Worm (Caenorhabditis elegans) whole organism, mixed stage, embryonic: ENCODE data around the gene F22B8.3.

ENCODE experiments used
- bed-3 ChIP-seq: fragments of 200-800 bp; sonication (Bioruptor generic); optimal IDR thresholded peaks from 3 replicates; lab custom pipeline; 2018; ENCODE audit warnings: mild to moderate bottlenecking, missing genetic modification characterization, moderate library complexity, missing compliant biosample characterization
- ceh-39 ChIP-seq: fragments of 150-350 bp; optimal IDR thresholded peaks from 2 replicates; lab custom pipeline; 2014; ENCODE audit warnings: missing biosample characterization, missing genetic modification characterization
- ceh-43 ChIP-seq: fragments of 200-800 bp; sonication (Bioruptor generic); optimal IDR thresholded peaks from 2 replicates; lab custom pipeline; 2018; ENCODE audit warnings: mild to moderate bottlenecking, missing genetic modification characterization, moderate library complexity, missing compliant biosample characterization
- ceh-83 ChIP-seq: fragments of 200-800 bp; sonication (Bioruptor generic); optimal IDR thresholded peaks from 2 replicates; lab custom pipeline; 2018; ENCODE audit warnings: mild to moderate bottlenecking, missing genetic modification characterization, missing compliant biosample characterization
- ces-1 ChIP-seq: fragments of 150-350 bp; optimal IDR thresholded peaks from 2 replicates; lab custom pipeline; 2014; ENCODE audit warnings: missing biosample characterization, missing genetic modification reagents, missing genetic modification characterization
- cnd-1 ChIP-seq: fragments of 200-800 bp; sonication (Bioruptor generic); optimal IDR thresholded peaks from 2 replicates; lab custom pipeline; 2018; ENCODE audit warnings: mild to moderate bottlenecking, missing genetic modification characterization, missing compliant biosample characterization
- drap-1 ChIP-seq: fragments of 200-800 bp; sonication (Bioruptor generic); optimal IDR thresholded peaks from 3 replicates; lab custom pipeline; 2018; ENCODE audit warnings: mild to moderate bottlenecking, missing genetic modification characterization, missing compliant biosample characterization
- elt-3 ChIP-seq: fragments of 150-350 bp; optimal IDR thresholded peaks from 2 replicates; lab custom pipeline; 2014; ENCODE audit warnings: missing biosample characterization, missing genetic modification characterization
- flh-1 ChIP-seq: fragments of 200-800 bp; sonication (Bioruptor generic); optimal IDR thresholded peaks from 2 replicates; lab custom pipeline; 2018; ENCODE audit warnings: mild to moderate bottlenecking, missing genetic modification characterization, moderate library complexity, missing compliant biosample characterization
- ham-2 ChIP-seq: fragments of 200-800 bp; sonication (Bioruptor generic); optimal IDR thresholded peaks from 2 replicates; lab custom pipeline; 2018; ENCODE audit warnings: mild to moderate bottlenecking, missing genetic modification characterization, missing compliant biosample characterization
- hlh-1 ChIP-seq: fragments of 150-350 bp; optimal IDR thresholded peaks from 2 replicates; lab custom pipeline; 2014; ENCODE audit warnings: missing biosample characterization, missing genetic modification reagents, missing genetic modification characterization
- lin-13 ChIP-seq: fragments of 150-350 bp; optimal IDR thresholded peaks from 2 replicates; lab custom pipeline; 2014; ENCODE audit warnings: missing biosample characterization, missing genetic modification characterization
- lin-32 ChIP-seq: fragments of 200-800 bp; sonication (Bioruptor generic); optimal IDR thresholded peaks from 2 replicates; lab custom pipeline; 2018; ENCODE audit warnings: mild to moderate bottlenecking, missing genetic modification characterization, missing compliant biosample characterization
- mab-5 ChIP-seq: fragments of 150-350 bp; optimal IDR thresholded peaks from 2 replicates; lab custom pipeline; 2014; ENCODE audit warnings: missing biosample characterization, missing genetic modification characterization
- mep-1 ChIP-seq: fragments of 150-350 bp; optimal IDR thresholded peaks from 2 replicates; lab custom pipeline; 2017; ENCODE audit warnings: missing biosample characterization, missing genetic modification reagents, missing genetic modification characterization, inconsistent platforms
- nhr-12 ChIP-seq: fragments of 150-350 bp; optimal IDR thresholded peaks from 2 replicates; lab custom pipeline; 2014; ENCODE audit warnings: missing biosample characterization, missing genetic modification characterization
- nhr-2 ChIP-seq: fragments of 150-350 bp; optimal IDR thresholded peaks from 2 replicates; lab custom pipeline; 2014; ENCODE audit warnings: missing biosample characterization, missing genetic modification characterization
- nhr-237 ChIP-seq: fragments of 150-350 bp; optimal IDR thresholded peaks from 2 replicates; lab custom pipeline; 2014; ENCODE audit warnings: missing biosample characterization, missing genetic modification characterization
- nhr-28 ChIP-seq: fragments of 150-350 bp; optimal IDR thresholded peaks from 2 replicates; lab custom pipeline; 2014; ENCODE audit warnings: missing biosample characterization, missing genetic modification characterization
- nhr-76 ChIP-seq: sonication (generic microtip); optimal IDR thresholded peaks from 2 replicates; lab custom pipeline; 2017; ENCODE audit warnings: missing biosample characterization, missing genetic modification characterization
- pha-4 ChIP-seq: fragments of 150-350 bp; optimal IDR thresholded peaks from 2 replicates; lab custom pipeline; 2018; ENCODE audit warnings: missing biosample characterization, missing genetic modification reagents, missing genetic modification characterization
- sem-2 ChIP-seq: fragments of 200-800 bp; sonication (Bioruptor generic); optimal IDR thresholded peaks from 2 replicates; lab custom pipeline; 2018; ENCODE audit warnings: mild to moderate bottlenecking, missing genetic modification characterization, missing compliant biosample characterization
- snpc-4 ChIP-seq: fragments of 150-350 bp; optimal IDR thresholded peaks from 2 replicates; lab custom pipeline; 2014; ENCODE audit warnings: missing biosample characterization, missing genetic modification characterization
- sptf-1 ChIP-seq: sonication (generic microtip); optimal IDR thresholded peaks from 2 replicates; lab custom pipeline; 2017; ENCODE audit warnings: mild to moderate bottlenecking, missing genetic modification characterization, moderate library complexity, missing compliant biosample characterization
- tbx-8 ChIP-seq: fragments of 200-800 bp; sonication (Bioruptor generic); optimal IDR thresholded peaks from 2 replicates; lab custom pipeline; 2018; ENCODE audit warnings: mild to moderate bottlenecking, missing genetic modification characterization, moderate library complexity, missing compliant biosample characterization
- unc-120 ChIP-seq: sonication (generic microtip); optimal IDR thresholded peaks from 2 replicates; lab custom pipeline; 2017; ENCODE audit warnings: missing genetic modification characterization, missing compliant biosample characterization; ENCODE audit not compliant: poor library complexity, severe bottlenecking
- unc-62 ChIP-seq: fragments of 150-350 bp; optimal IDR thresholded peaks from 2 replicates; lab custom pipeline; 2014; ENCODE audit warnings: missing biosample characterization, missing genetic modification reagents, missing genetic modification characterization
- zip-8 ChIP-seq: fragments of 150-350 bp; optimal IDR thresholded peaks from 2 replicates; lab custom pipeline; 2014; ENCODE audit warnings: missing biosample characterization, missing genetic modification characterization
- ztf-11 ChIP-seq: fragments of 150-350 bp; optimal IDR thresholded peaks from 2 replicates; lab custom pipeline; 2014; ENCODE audit warnings: missing biosample characterization, missing genetic modification characterization

Gene F22B8.3

DNA sequence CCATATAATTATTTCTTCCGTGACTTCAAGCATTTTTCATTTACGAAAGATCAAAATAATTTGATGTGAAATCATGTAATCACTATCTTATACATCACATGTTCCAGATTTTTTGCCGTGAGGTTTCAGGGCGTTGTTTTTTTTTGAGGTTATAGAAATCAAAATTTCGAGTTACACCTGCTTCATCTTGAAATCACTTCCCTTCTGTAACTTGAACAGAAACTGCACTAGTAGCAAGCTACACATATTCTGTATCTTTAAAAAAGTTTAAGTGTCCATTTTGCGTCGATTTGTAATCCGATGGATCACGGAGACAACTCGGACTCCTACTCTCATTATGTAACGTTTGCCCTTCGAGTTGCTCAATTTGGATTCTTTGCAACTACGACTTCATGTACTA, at the start of gene F22B8.3:
TSS of gene F22B8.3 (plus strand) at position 301 of the 400 bp plus-strand sequence.
- TF ChIP-seq mep-1 (no peak), bed-3 (GFP tag; lab: Kevin White, UChicago) (no peak), nhr-2 (tag; lab: Kevin White, UChicago) (no peak), hlh-1 (tag; lab: Kevin White, UChicago) (no peak), flh-1 (GFP tag; lab: Kevin White, UChicago) (no peak), ceh-83 (GFP tag; lab: Kevin White, UChicago) (no peak), unc-120 (no peak), zip-8 (tag; lab: Kevin White, UChicago) (no peak), ceh-43 (GFP tag; lab: Kevin White, UChicago) (no peak), nhr-28 (tag; lab: Kevin White, UChicago) (no peak), mab-5 (tag; lab: Kevin White, UChicago) (no peak), elt-3 (tag; lab: Kevin White, UChicago) (no peak)

DNA sequence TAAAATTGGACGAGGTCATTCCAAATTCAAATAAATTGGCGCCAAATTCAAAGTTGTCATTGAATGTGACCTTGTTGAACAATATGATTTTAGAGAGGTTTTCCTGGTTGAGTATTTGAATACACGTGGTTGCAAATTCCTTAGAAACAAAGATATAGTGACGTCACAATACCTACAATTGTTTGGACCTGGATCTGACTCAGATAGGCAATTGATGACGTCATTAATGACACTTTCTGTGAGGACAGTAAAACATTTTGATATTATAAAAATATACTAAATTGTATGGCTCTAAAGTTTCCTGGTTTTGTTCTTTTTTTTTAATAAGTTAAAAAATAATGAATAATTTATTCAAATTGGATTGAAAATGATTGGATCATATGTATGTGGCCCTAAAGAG, 49.4 kb upstream of the F22B8.3 start:
- no peak for TF ChIP-seq ham-2 (GFP tag; lab: Kevin White, UChicago)
- TF ChIP-seq zip-8 (tag; lab: Kevin White, UChicago), result peak; percentile 94
- TF ChIP-seq ceh-39, result peak; percentile 11
- TF ChIP-seq, all 35 proteins: peak for 2

DNA sequence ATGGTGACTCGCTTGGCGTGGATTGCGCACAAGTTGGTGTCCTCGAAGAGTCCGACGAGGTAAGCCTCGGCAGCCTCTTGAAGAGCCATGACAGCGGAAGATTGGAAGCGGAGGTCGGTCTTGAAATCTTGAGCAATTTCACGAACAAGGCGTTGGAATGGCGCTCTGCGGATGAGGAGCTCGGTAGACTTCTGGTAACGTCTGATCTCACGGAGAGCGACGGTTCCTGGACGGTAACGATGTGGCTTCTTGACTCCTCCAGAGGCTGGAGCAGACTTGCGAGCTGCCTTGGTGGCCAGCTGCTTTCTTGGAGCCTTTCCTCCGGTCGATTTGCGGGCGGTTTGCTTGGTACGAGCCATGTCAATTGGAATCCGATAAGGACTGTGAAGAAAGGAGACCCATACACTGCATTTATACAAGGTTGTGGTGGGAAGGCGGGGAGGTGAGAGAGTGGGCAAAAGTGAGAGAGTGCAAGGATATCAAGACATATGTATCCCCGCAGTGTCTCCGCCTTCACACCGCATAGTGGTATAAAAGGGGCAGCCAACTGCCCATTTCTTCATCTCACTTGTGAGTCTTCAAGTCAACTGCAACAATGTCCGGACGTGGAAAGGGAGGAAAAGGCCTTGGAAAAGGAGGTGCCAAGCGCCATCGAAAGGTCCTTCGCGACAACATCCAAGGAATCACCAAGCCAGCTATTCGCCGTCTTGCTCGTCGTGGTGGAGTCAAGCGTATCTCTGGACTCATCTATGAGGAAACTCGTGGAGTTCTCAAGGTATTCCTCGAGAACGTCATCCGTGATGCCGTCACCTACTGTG, 48.7 kb upstream of the F22B8.3 start, which contains the start of the genes his-2 and his-1:
TSS of gene his-2 (minus strand) at position 359 of the 818 bp plus-strand sequence.
TSS of gene his-1 (plus strand) at position 596 of the 818 bp plus-strand sequence.
- TF ChIP-seq sptf-1 (peak; percentile 22), cnd-1 (peak; percentile 39)

DNA sequence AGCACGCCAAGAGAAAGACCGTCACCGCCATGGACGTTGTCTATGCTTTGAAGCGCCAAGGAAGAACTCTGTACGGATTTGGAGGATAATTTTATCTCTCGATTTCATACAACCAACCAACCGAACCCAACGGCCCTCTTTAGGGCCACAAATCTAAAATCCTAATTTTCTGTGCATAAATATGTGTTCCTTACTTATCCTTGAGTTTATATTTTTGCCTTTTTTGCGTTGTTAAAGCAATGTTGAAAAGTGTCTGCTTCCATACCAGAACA, 48.1 kb upstream of the F22B8.3 start:
- TF ChIP-seq sem-2 (GFP tag; lab: Kevin White, UChicago) (peak; percentile 9), bed-3 (GFP tag; lab: Kevin White, UChicago) (no peak), elt-3 (tag; lab: Kevin White, UChicago) (no peak), nhr-12 (tag; lab: Kevin White, UChicago) (no peak), ham-2 (GFP tag; lab: Kevin White, UChicago) (no peak), zip-8 (tag; lab: Kevin White, UChicago) (peak; percentile 24), drap-1 (GFP tag; lab: Kevin White, UChicago) (no peak), sptf-1 (no peak), snpc-4 (no peak)
- TF ChIP-seq, all 35 proteins: peak for 2

DNA sequence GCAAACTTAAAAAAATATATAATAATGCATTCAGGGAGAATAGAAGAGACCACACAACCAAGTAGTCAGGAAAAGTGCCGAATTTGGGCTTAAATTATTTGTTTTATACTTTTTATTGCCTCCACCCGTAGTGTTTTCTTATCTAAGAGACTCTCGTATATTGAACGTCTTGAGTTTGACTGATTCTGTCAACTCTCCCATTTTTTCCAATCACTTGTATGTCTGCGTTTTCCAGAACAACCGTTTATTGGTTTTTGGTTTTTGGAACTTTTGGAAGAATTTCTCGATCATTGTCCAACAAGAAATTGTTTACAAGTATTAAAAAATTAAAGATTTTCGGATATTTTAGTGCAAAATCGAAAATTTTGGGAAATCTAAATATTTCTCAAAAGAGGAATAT, 47.1 kb upstream of the F22B8.3 start:
- no peak for TF ChIP-seq pha-4 (tag; lab: Kevin White, UChicago)
- no peak for TF ChIP-seq sptf-1
- TF ChIP-seq elt-3 (tag; lab: Kevin White, UChicago), result no peak
- no peak for TF ChIP-seq ceh-39
- no peak for TF ChIP-seq cnd-1
- no peak for TF ChIP-seq nhr-12 (tag; lab: Kevin White, UChicago)
- no peak for TF ChIP-seq nhr-237 (tag; lab: Kevin White, UChicago)
- TF ChIP-seq hlh-1 (tag; lab: Kevin White, UChicago), result no peak
- TF ChIP-seq snpc-4, result no peak
- no peak for TF ChIP-seq lin-32
- TF ChIP-seq zip-8 (tag; lab: Kevin White, UChicago), result no peak
- TF ChIP-seq ces-1 (GFP tag; lab: Kevin White, UChicago), result no peak
- TF ChIP-seq mab-5 (tag; lab: Kevin White, UChicago), result no peak
- TF ChIP-seq unc-120, result no peak
- no peak for TF ChIP-seq lin-13 (tag; lab: Kevin White, UChicago)
- no peak for TF ChIP-seq nhr-76 (tag; lab: Kevin White, UChicago)
- TF ChIP-seq bed-3 (GFP tag; lab: Kevin White, UChicago), result no peak
- no peak for TF ChIP-seq tbx-8 (GFP tag; lab: Kevin White, UChicago)
- no peak for TF ChIP-seq nhr-2 (tag; lab: Kevin White, UChicago)
- no peak for TF ChIP-seq ham-2 (GFP tag; lab: Kevin White, UChicago)
- TF ChIP-seq, all 35 proteins: peak for 0

DNA sequence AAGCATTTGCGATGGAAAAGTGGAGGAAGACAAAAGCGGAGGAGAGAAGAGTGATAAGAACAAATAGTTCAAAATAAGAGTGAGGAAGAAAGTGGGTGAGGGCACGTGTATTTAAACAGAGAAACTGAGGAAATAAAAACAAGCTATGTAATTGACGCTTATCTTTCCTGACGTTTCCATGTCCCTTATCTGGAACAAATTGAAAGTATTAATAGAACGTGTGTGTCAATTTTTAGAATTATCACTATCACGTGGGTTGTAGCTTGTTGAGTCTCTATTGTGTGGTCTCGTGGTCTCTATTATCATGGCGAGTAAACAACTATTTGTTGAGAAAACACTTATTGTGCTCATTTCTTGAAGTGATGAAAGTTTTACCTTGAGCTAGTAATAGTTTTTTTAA, 44.9 kb upstream of the F22B8.3 start, which contains the start of gene T10C6.15:
TSS of gene T10C6.15 (minus strand) at position 104 of the 400 bp plus-strand sequence.
- TF ChIP-seq ztf-11 (tag; lab: Kevin White, UChicago) (no peak), unc-120 (no peak), unc-62 (GFP tag; lab: Kevin White, UChicago) (no peak)
